Worm (Caenorhabditis elegans) whole organism, midembryonic: Measurements from ENCODE around the gene F38E1.3.

Experiments
- klf-2 ChIP-seq: fragments of 200-800 bp; sonication (Bioruptor generic); conservative IDR thresholded peaks from 2 replicates; pipeline ENCODE4 v1.3.6; 2022; ENCODE audit warnings: missing genetic modification reagents, missing genetic modification characterization, missing compliant biosample characterization
- med-1 ChIP-seq: sonication (generic microtip); optimal IDR thresholded peaks from 2 replicates; lab custom pipeline; 2017; ENCODE audit warnings: missing genetic modification characterization, mild to moderate bottlenecking, missing compliant biosample characterization, antibody characterized with exemption, missing genetic modification reagents; ENCODE audit not compliant: insufficient read depth
- ztf-23 ChIP-seq: fragments of 200-800 bp; sonication (Bioruptor generic); IDR thresholded peaks from 2 replicates; pipeline ENCODE4 v1.3.6; 2022; ENCODE audit warnings: missing genetic modification reagents, missing genetic modification characterization, missing compliant biosample characterization

- no peak for TF ChIP-seq klf-2 (GFP tag; lab: Robert Waterston, UW)
- TF ChIP-seq ztf-23 (GFP tag; lab: Robert Waterston, UW), result no peak
- TF ChIP-seq med-1 (GFP tag; lab: Kevin White, UChicago), result no peak
Observed at ce11 chrV:8359113-8359564, 16.8 kb upstream of the F38E1.3 start, which contains the start of gene mpdu-1.
